Worm (Caenorhabditis elegans) whole organism, young adult: ENCODE data around the gene T08A11.1.

Source experiments
- B0261.1 ChIP-seq: sonication (generic microtip); optimal IDR thresholded peaks from 2 replicates; lab custom pipeline; 2016; ENCODE audit warnings: mild to moderate bottlenecking, missing genetic modification characterization, moderate library complexity, missing compliant biosample characterization
- C06A6.2 ChIP-seq: fragments of 200-800 bp; sonication (Bioruptor generic); conservative IDR thresholded peaks from 2 replicates; pipeline ENCODE4 v1.3.6; 2022; ENCODE audit warnings: missing genetic modification characterization, missing compliant biosample characterization
- C17E4.6 ChIP-seq: fragments of 200-800 bp; sonication (Bioruptor generic); IDR thresholded peaks from 2 replicates; pipeline ENCODE4 v1.3.6; 2022; ENCODE audit warnings: missing genetic modification reagents, missing genetic modification characterization, missing compliant biosample characterization
- D2030.7 ChIP-seq: fragments of 200-800 bp; sonication (Bioruptor generic); IDR thresholded peaks from 2 replicates; pipeline ENCODE4 v1.3.6; 2022; ENCODE audit warnings: missing genetic modification reagents, missing genetic modification characterization, missing compliant biosample characterization
- F10E7.11 ChIP-seq: sonication (generic microtip); optimal IDR thresholded peaks from 2 replicates; lab custom pipeline; 2017; ENCODE audit warnings: mild to moderate bottlenecking, missing genetic modification characterization, moderate library complexity, missing compliant biosample characterization
- F23B12.7 ChIP-seq: sonication (generic microtip); optimal IDR thresholded peaks from 2 replicates; lab custom pipeline; 2017; ENCODE audit warnings: missing genetic modification characterization, mild to moderate bottlenecking, missing compliant biosample characterization, antibody characterized with exemption, moderate library complexity; ENCODE audit not compliant: insufficient read depth
- F37B4.10 ChIP-seq: fragments of 200-800 bp; sonication (Bioruptor generic); IDR thresholded peaks from 2 replicates; pipeline ENCODE4 v1.3.6; 2022; ENCODE audit warnings: missing genetic modification characterization, missing compliant biosample characterization
- T07F8.4 ChIP-seq: sonication (generic microtip); optimal IDR thresholded peaks from 2 replicates; lab custom pipeline; 2016; ENCODE audit warnings: mild to moderate bottlenecking, missing genetic modification characterization, moderate library complexity, missing compliant biosample characterization
- Y53G8AR.9 ChIP-seq: fragments of 200-800 bp; sonication (Bioruptor generic); conservative IDR thresholded peaks from 2 replicates; pipeline ENCODE4 v1.3.6; 2022; ENCODE audit warnings: missing genetic modification reagents, missing genetic modification characterization, missing compliant biosample characterization
- Y95B8A.8 ChIP-seq: fragments of 200-800 bp; sonication (Bioruptor generic); IDR thresholded peaks from 2 replicates; pipeline ENCODE4 v1.3.6; 2022; ENCODE audit warnings: missing genetic modification reagents, missing genetic modification characterization, missing compliant biosample characterization
- ZK185.1 ChIP-seq: sonication (generic microtip); optimal IDR thresholded peaks from 2 replicates; lab custom pipeline; 2016; ENCODE audit warnings: mild to moderate bottlenecking, missing genetic modification characterization, missing compliant biosample characterization; ENCODE audit not compliant: poor library complexity, severe bottlenecking
- atf-7 ChIP-seq: sonication (generic microtip); optimal IDR thresholded peaks from 2 replicates; lab custom pipeline; 2017; ENCODE audit warnings: mild to moderate bottlenecking, missing genetic modification characterization, missing compliant biosample characterization
- athp-1 ChIP-seq: sonication (generic microtip); optimal IDR thresholded peaks from 2 replicates; lab custom pipeline; 2017; ENCODE audit warnings: mild to moderate bottlenecking, missing genetic modification characterization, missing compliant biosample characterization
- attf-6 ChIP-seq: fragments of 200-800 bp; sonication (Bioruptor generic); IDR thresholded peaks from 2 replicates; pipeline ENCODE4 v1.3.6; 2022; ENCODE audit warnings: missing genetic modification reagents, missing genetic modification characterization, missing compliant biosample characterization
- ccch-3 ChIP-seq: fragments of 200-800 bp; sonication (Bioruptor generic); optimal IDR thresholded peaks from 2 replicates; lab custom pipeline; 2018; ENCODE audit warnings: mild to moderate bottlenecking, missing genetic modification characterization, missing compliant biosample characterization
- cebp-1 ChIP-seq, 2 experiments: fragments of 200-800 bp in 1 of 2; sonication (Bioruptor generic) in 1 of 2; sonication (generic microtip) in 1 of 2; IDR thresholded peaks in 1 of 2; optimal IDR thresholded peaks in 1 of 2; 2 replicates each; pipeline versions ENCODE4 v1.3.6 to Lab custom; 2017 to 2022; ENCODE audit warnings: missing compliant biosample characterization in 2 of 2, missing genetic modification characterization in 2 of 2, mild to moderate bottlenecking in 1 of 2, missing genetic modification reagents in 1 of 2, moderate library complexity in 1 of 2
- ceh-40 ChIP-seq: fragments of 200-800 bp; sonication (Bioruptor generic); IDR thresholded peaks from 2 replicates; pipeline ENCODE4 v1.3.6; 2022; ENCODE audit warnings: missing genetic modification characterization, missing compliant biosample characterization
- ceh-58 ChIP-seq: fragments of 200-800 bp; sonication (Bioruptor generic); IDR thresholded peaks from 2 replicates; pipeline ENCODE4 v1.3.6; 2022; ENCODE audit warnings: missing genetic modification characterization, missing compliant biosample characterization
- dpl-1 ChIP-seq: fragments of 150-350 bp; optimal IDR thresholded peaks from 2 replicates; lab custom pipeline; 2014; ENCODE audit warnings: missing biosample characterization, missing genetic modification reagents, missing genetic modification characterization
- efl-1 ChIP-seq: fragments of 150-350 bp; optimal IDR thresholded peaks from 2 replicates; lab custom pipeline; 2014; ENCODE audit warnings: missing biosample characterization, missing genetic modification reagents, missing genetic modification characterization
- fkh-3 ChIP-seq: sonication (generic microtip); optimal IDR thresholded peaks from 2 replicates; lab custom pipeline; 2016; ENCODE audit warnings: mild to moderate bottlenecking, missing genetic modification characterization, missing compliant biosample characterization
- gei-17 ChIP-seq: fragments of 200-800 bp; sonication (Bioruptor generic); optimal IDR thresholded peaks from 2 replicates; lab custom pipeline; 2018; ENCODE audit warnings: mild to moderate bottlenecking, missing genetic modification characterization, missing compliant biosample characterization
- him-1 ChIP-seq: sonication (generic microtip); optimal IDR thresholded peaks from 2 replicates; lab custom pipeline; 2016; ENCODE audit warnings: missing genotype, missing genetic modification reagents, missing genetic modification characterization, missing compliant biosample characterization
- hmg-1.2 ChIP-seq: fragments of 200-800 bp; sonication (Bioruptor generic); IDR thresholded peaks from 2 replicates; pipeline ENCODE4 v1.3.6; 2022; ENCODE audit warnings: missing genetic modification reagents, missing genetic modification characterization, missing compliant biosample characterization
- hmg-20 ChIP-seq: fragments of 200-800 bp; sonication (Bioruptor generic); IDR thresholded peaks from 2 replicates; pipeline ENCODE4 v1.3.6; 2022; ENCODE audit warnings: missing genetic modification reagents, missing genetic modification characterization, missing compliant biosample characterization
- lin-26 ChIP-seq: fragments of 200-800 bp; sonication (Bioruptor generic); IDR thresholded peaks from 2 replicates; pipeline ENCODE4 v1.3.6; 2022; ENCODE audit warnings: missing genetic modification reagents, missing genetic modification characterization, missing compliant biosample characterization
- madf-10 ChIP-seq: sonication (generic microtip); optimal IDR thresholded peaks from 2 replicates; lab custom pipeline; 2016; ENCODE audit warnings: mild to moderate bottlenecking, missing genetic modification characterization, missing compliant biosample characterization
- madf-6 ChIP-seq: fragments of 200-800 bp; sonication (Bioruptor generic); IDR thresholded peaks from 2 replicates; pipeline ENCODE4 v1.3.6; 2022; ENCODE audit warnings: missing genetic modification reagents, missing genetic modification characterization, missing compliant biosample characterization
- madf-8 ChIP-seq: fragments of 200-800 bp; sonication (Bioruptor generic); conservative IDR thresholded peaks from 2 replicates; pipeline ENCODE4 v1.3.6; 2022; ENCODE audit warnings: missing genetic modification reagents, missing genetic modification characterization, missing compliant biosample characterization
- mcd-1 ChIP-seq: fragments of 200-800 bp; sonication (Bioruptor generic); IDR thresholded peaks from 2 replicates; pipeline ENCODE4 v1.3.6; 2022; ENCODE audit warnings: missing genetic modification reagents, missing genetic modification characterization, missing compliant biosample characterization
- mel-28 ChIP-seq: sonication (generic microtip); optimal IDR thresholded peaks from 2 replicates; lab custom pipeline; 2016; ENCODE audit warnings: borderline replicate concordance, mild to moderate bottlenecking, missing genetic modification characterization, missing compliant biosample characterization
- mxl-1 ChIP-seq: sonication (generic microtip); optimal IDR thresholded peaks from 2 replicates; lab custom pipeline; 2016; ENCODE audit warnings: missing genetic modification characterization, missing compliant biosample characterization
- nfya-2 ChIP-seq: fragments of 200-800 bp; sonication (Bioruptor generic); IDR thresholded peaks from 2 replicates; pipeline ENCODE4 v1.3.6; 2022; ENCODE audit warnings: missing genetic modification reagents, missing genetic modification characterization, missing compliant biosample characterization
- nhr-120 ChIP-seq: fragments of 200-800 bp; sonication (Bioruptor generic); IDR thresholded peaks from 2 replicates; pipeline ENCODE4 v1.3.6; 2022; ENCODE audit warnings: missing genetic modification characterization, missing compliant biosample characterization
- nhr-179 ChIP-seq: sonication (generic microtip); optimal IDR thresholded peaks from 2 replicates; lab custom pipeline; 2016; ENCODE audit warnings: mild to moderate bottlenecking, missing genetic modification characterization, missing compliant biosample characterization
- nhr-27 ChIP-seq: fragments of 200-800 bp; sonication (Bioruptor generic); optimal IDR thresholded peaks from 2 replicates; lab custom pipeline; 2018; ENCODE audit warnings: mild to moderate bottlenecking, missing genetic modification characterization, moderate library complexity, missing compliant biosample characterization
- pbrm-1 ChIP-seq: fragments of 200-800 bp; sonication (Bioruptor generic); IDR thresholded peaks from 2 replicates; pipeline ENCODE4 v1.3.6; 2022; ENCODE audit warnings: missing genetic modification reagents, missing genetic modification characterization, missing compliant biosample characterization
- pha-4 ChIP-seq: fragments of 150-350 bp; sonication (generic microtip); optimal IDR thresholded peaks from 2 replicates; lab custom pipeline; 2014; ENCODE audit warnings: missing biosample characterization, missing genetic modification reagents, missing genetic modification characterization
- rpc-1 ChIP-seq, 2 experiments: fragments of 150-350 bp in 1 of 2; sonication (generic microtip) in 1 of 2; optimal IDR thresholded peaks; 2 replicates each; lab custom pipeline; 2014 to 2018; ENCODE audit warnings: missing biosample characterization in 1 of 2, missing genetic modification characterization in 1 of 2, missing genetic modification reagents in 1 of 2, missing genotype in 1 of 2
- snpc-4 ChIP-seq, 5 experiments: fragments of 150-350 bp in 1 of 5; sonication (generic microtip) in 4 of 5; optimal IDR thresholded peaks; 2 replicates each; lab custom pipeline; 2014 to 2018; ENCODE audit warnings: missing genetic modification characterization in 5 of 5, missing biosample characterization in 3 of 5, antibody characterized with exemption in 2 of 5, mild to moderate bottlenecking in 2 of 5, missing compliant biosample characterization in 2 of 5, missing genotype in 2 of 5, moderate library complexity in 2 of 5, missing genetic modification reagents in 1 of 5
- sptf-2 ChIP-seq: fragments of 200-800 bp; sonication (Bioruptor generic); optimal IDR thresholded peaks from 2 replicates; lab custom pipeline; 2018; ENCODE audit warnings: mild to moderate bottlenecking, missing genetic modification characterization, missing compliant biosample characterization
- tlf-1 ChIP-seq: fragments of 200-800 bp; sonication (Bioruptor generic); optimal IDR thresholded peaks from 2 replicates; lab custom pipeline; 2018; ENCODE audit warnings: mild to moderate bottlenecking, missing genetic modification characterization, missing compliant biosample characterization
- unc-130 ChIP-seq: sonication (generic microtip); optimal IDR thresholded peaks from 2 replicates; lab custom pipeline; 2016; ENCODE audit warnings: missing genetic modification reagents, missing genetic modification characterization, missing compliant biosample characterization
- unc-62 ChIP-seq: fragments of 150-350 bp; optimal IDR thresholded peaks from 2 replicates; lab custom pipeline; 2014; ENCODE audit warnings: missing biosample characterization, missing genetic modification reagents, missing genetic modification characterization
- zfh-2 ChIP-seq: fragments of 200-800 bp; sonication (Bioruptor generic); conservative IDR thresholded peaks from 2 replicates; pipeline ENCODE4 v1.3.6; 2022; ENCODE audit warnings: missing genetic modification reagents, missing genetic modification characterization, missing compliant biosample characterization
- ztf-6 ChIP-seq: fragments of 200-800 bp; sonication (Bioruptor generic); IDR thresholded peaks from 2 replicates; pipeline ENCODE4 v1.3.6; 2022; ENCODE audit warnings: missing genetic modification reagents, missing genetic modification characterization, missing compliant biosample characterization

T08A11.1 gene

DNA sequence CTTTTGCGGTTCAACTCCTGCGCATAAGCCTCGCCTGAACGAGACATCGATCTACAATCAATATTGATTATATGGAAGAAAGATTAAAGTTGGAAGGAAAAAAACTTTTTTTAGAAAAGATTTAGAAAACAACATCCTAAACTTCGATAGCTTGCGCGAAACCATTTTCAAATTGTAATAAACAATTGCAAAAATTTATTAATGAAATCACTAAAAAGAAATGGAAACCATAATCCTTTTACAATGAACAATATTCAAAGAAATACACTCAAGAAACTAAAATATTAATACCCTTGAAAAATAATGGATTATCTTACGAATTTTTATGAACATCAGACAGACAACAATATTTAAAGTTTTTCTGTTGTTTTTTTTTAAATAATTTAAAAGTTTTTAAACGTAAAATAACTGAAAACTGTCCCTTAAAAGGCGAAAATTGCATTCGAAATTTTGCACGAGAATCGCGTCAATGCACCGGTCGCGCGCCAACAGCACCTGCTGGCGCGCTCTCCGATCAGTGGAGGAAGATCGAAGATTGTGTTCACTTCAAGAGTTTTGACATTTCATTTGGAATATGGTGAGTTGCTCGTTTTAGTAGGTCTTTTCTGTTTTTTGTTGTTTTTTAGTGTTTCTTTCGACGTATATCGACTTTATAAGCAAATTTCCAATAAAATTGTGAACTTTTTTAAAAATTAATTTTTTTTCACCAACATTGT lies 6.4 kb upstream of the T08A11.1 start, which contains the start of the genes sftb-1 and R10E4.1 (continued):
- TF ChIP-seq nhr-179 (tag; lab: Kevin White, UChicago): no peak
- TF ChIP-seq B0261.1: no peak
- TF ChIP-seq D2030.7 (GFP tag; lab: Robert Waterston, UW): 0 out of 2 replicates have a peak, but pooled peaks have one; percentile 12
- no peak for TF ChIP-seq mxl-1 (tag; lab: Kevin White, UChicago)
- no peak for TF ChIP-seq nhr-27 (tag; lab: Kevin White, UChicago)
- TF ChIP-seq Y95B8A.8 (GFP tag; lab: Robert Waterston, UW): no peak
- TF ChIP-seq ztf-6 (GFP tag; lab: Robert Waterston, UW): no peak
- peak; percentile 27 for TF ChIP-seq F23B12.7 (tag; lab: Kevin White, UChicago)
- TF ChIP-seq hmg-1.2 (GFP tag; lab: Robert Waterston, UW): 0 out of 2 replicates have a peak, but pooled peaks have one; percentile 13
- TF ChIP-seq nhr-120: no peak
- TF ChIP-seq tlf-1 (GFP tag; lab: Kevin White, UChicago): no peak
- TF ChIP-seq hmg-20 (GFP tag; lab: Robert Waterston, UW): no peak
- peak; percentile 44 for TF ChIP-seq dpl-1 (GFP tag; lab: Kevin White, UChicago)
- no peak for TF ChIP-seq zfh-2 (GFP tag; lab: Robert Waterston, UW)
- no peak for TF ChIP-seq unc-62 (GFP tag; lab: Kevin White, UChicago)
- peak; percentile 55; the same call in 1 of the 2 replicates for TF ChIP-seq pbrm-1 (GFP tag; lab: Robert Waterston, UW)
- TF ChIP-seq snpc-4 (GFP tag; optimal IDR thresholded peaks at IDR 0.05; lab: Kevin White, UChicago): peak; percentile 14
- peak in 3 of 4 experiments; percentile 24 to 40 (median 37) for TF ChIP-seq snpc-4 (tag; optimal IDR thresholded peaks at IDR 0.05; lab: Kevin White, UChicago)
- TF ChIP-seq nfya-2 (GFP tag; lab: Robert Waterston, UW): no peak
- TF ChIP-seq ceh-40: no peak
- TF ChIP-seq madf-8 (GFP tag; lab: Robert Waterston, UW): no peak; the same call in 1 of the 2 replicates
- TF ChIP-seq C17E4.6 (GFP tag; lab: Robert Waterston, UW): no peak
- TF ChIP-seq athp-1 (tag; lab: Kevin White, UChicago): no peak
- TF ChIP-seq C06A6.2 (GFP tag; lab: Robert Waterston, UW): 0 out of 2 replicates have a peak, but pooled peaks have one; percentile 29
- TF ChIP-seq ZK185.1 (tag; lab: Kevin White, UChicago): no peak
- TF ChIP-seq madf-6 (GFP tag; lab: Robert Waterston, UW): peak; percentile 63
- TF ChIP-seq madf-10 (tag; lab: Kevin White, UChicago): no peak
- TF ChIP-seq fkh-3: no peak
- no peak for TF ChIP-seq gei-17 (GFP tag; lab: Kevin White, UChicago)
- TF ChIP-seq ccch-3 (GFP tag; lab: Kevin White, UChicago): no peak
- no peak for TF ChIP-seq sptf-2 (GFP tag; lab: Kevin White, UChicago)
- peak; percentile 75 for TF ChIP-seq mcd-1 (GFP tag; lab: Robert Waterston, UW)
- TF ChIP-seq atf-7 (tag; lab: Kevin White, UChicago): no peak
- TF ChIP-seq lin-26 (GFP tag; lab: Robert Waterston, UW): no peak
- TF ChIP-seq pha-4 (tag; lab: Kevin White, UChicago): no peak
- TF ChIP-seq mel-28 (tag; lab: Kevin White, UChicago): no peak
- TF ChIP-seq Y53G8AR.9 (GFP tag; lab: Robert Waterston, UW): no peak
- TF ChIP-seq cebp-1 (GFP tag; IDR thresholded peaks at IDR 0.05; lab: Robert Waterston, UW): no peak
- TF ChIP-seq cebp-1 (tag; optimal IDR thresholded peaks at IDR 0.05; lab: Kevin White, UChicago): peak; percentile 61
- TF ChIP-seq him-1 (tag; lab: Kevin White, UChicago): no peak
- TF ChIP-seq efl-1 (GFP tag; lab: Kevin White, UChicago): no peak
- TF ChIP-seq F37B4.10 (GFP tag; lab: Robert Waterston, UW): no peak
- no peak for TF ChIP-seq attf-6 (GFP tag; lab: Robert Waterston, UW)
- no peak for TF ChIP-seq ceh-58 (GFP tag; lab: Robert Waterston, UW)
- TF ChIP-seq F10E7.11 (tag; lab: Kevin White, UChicago): no peak
- TF ChIP-seq T07F8.4 (tag; lab: Kevin White, UChicago): no peak
- no peak for TF ChIP-seq unc-130 (GFP tag; lab: Kevin White, UChicago)
- no peak for TF ChIP-seq rpc-1 (optimal IDR thresholded peaks at IDR 0.05; lab: Kevin White, UChicago)
- no peak for TF ChIP-seq rpc-1 (tag; optimal IDR thresholded peaks at IDR 0.05; lab: Kevin White, UChicago)
